Fruit fly (Drosophila melanogaster): ENCODE data around the gene Acat2.

Acat2 gene

dm6 chr3L:1335989-1336961, 33.5 kb downstream of the Acat2 start:
- TF ChIP-seq fd96Ca (GFP tag; IDR thresholded peaks at IDR 0.05) (no peak), CG4496 (GFP tag; IDR thresholded peaks at IDR 0.05) (no peak), CG10348 (GFP tag; IDR thresholded peaks at IDR 0.05) (no peak), CG13204 (GFP tag; optimal IDR thresholded peaks at IDR 0.05) (no peak), EcR (GFP tag; optimal IDR thresholded peaks at IDR 0.05) (no peak), CG32121 (GFP tag; IDR thresholded peaks at IDR 0.05) (no peak), gl (tag; optimal IDR thresholded peaks at IDR 0.05) (no peak), CG14655 (GFP tag; optimal IDR thresholded peaks at IDR 0.05) (no peak), Pif1B (GFP tag; optimal IDR thresholded peaks at IDR 0.05) (no peak), Pif1A (GFP tag; optimal IDR thresholded peaks at IDR 0.05) (no peak), CG8159 (tag; optimal IDR thresholded peaks at IDR 0.05) (no peak), rn (GFP tag; IDR thresholded peaks at IDR 0.05) (no peak), CG12605 (GFP tag; IDR thresholded peaks at IDR 0.05) (no peak), Snoo (tag; optimal IDR thresholded peaks at IDR 0.05) (no peak), Ets98B (GFP tag; IDR thresholded peaks at IDR 0.05) (no peak), CG9948 (tag; optimal IDR thresholded peaks at IDR 0.05) (no peak), CG17806 (tag; optimal IDR thresholded peaks at IDR 0.05) (no peak)

dm6 chr3L:1342133-1342580, 39.4 kb downstream of the Acat2 start, which contains the start of gene indra:
TSS of gene indra (minus strand) at chr3L:1342403.
- TF ChIP-seq gl (tag; optimal IDR thresholded peaks at IDR 0.05) (no peak), CG12605 (GFP tag; IDR thresholded peaks at IDR 0.05) (0 out of 2 replicates have a peak, but pooled peaks have one; percentile 14), CG15710 (tag; optimal IDR thresholded peaks at IDR 0.05) (peak; percentile 54), CG13204 (GFP tag; optimal IDR thresholded peaks at IDR 0.05) (no peak), fd96Ca (GFP tag; IDR thresholded peaks at IDR 0.05) (no peak), CG34367 (tag; optimal IDR thresholded peaks at IDR 0.05) (no peak), CG32121 (GFP tag; IDR thresholded peaks at IDR 0.05) (0 out of 2 replicates have a peak, but pooled peaks have one; percentile 32), CG9948 (tag; optimal IDR thresholded peaks at IDR 0.05) (no peak), rn (GFP tag; IDR thresholded peaks at IDR 0.05) (peak; percentile 32; the same call in 1 of the 2 replicates), Pif1A (GFP tag; optimal IDR thresholded peaks at IDR 0.05) (no peak), CG14655 (GFP tag; optimal IDR thresholded peaks at IDR 0.05) (no peak), Ets98B (GFP tag; IDR thresholded peaks at IDR 0.05) (peak; percentile 38; the same call in 1 of the 2 replicates), CG4496 (GFP tag; IDR thresholded peaks at IDR 0.05) (peak; percentile 41; the same call in 1 of the 3 replicates), CG8159 (tag; optimal IDR thresholded peaks at IDR 0.05) (no peak), CG10348 (GFP tag; IDR thresholded peaks at IDR 0.05) (no peak), D1 (tag; optimal IDR thresholded peaks at IDR 0.05) (no peak), Pif1B (GFP tag; optimal IDR thresholded peaks at IDR 0.05) (no peak), Snoo (tag; optimal IDR thresholded peaks at IDR 0.05) (no peak), EcR (GFP tag; optimal IDR thresholded peaks at IDR 0.05) (no peak), CG8301 (tag; optimal IDR thresholded peaks at IDR 0.05) (no peak), CG17806 (tag; optimal IDR thresholded peaks at IDR 0.05) (peak; percentile 29)

DNA sequence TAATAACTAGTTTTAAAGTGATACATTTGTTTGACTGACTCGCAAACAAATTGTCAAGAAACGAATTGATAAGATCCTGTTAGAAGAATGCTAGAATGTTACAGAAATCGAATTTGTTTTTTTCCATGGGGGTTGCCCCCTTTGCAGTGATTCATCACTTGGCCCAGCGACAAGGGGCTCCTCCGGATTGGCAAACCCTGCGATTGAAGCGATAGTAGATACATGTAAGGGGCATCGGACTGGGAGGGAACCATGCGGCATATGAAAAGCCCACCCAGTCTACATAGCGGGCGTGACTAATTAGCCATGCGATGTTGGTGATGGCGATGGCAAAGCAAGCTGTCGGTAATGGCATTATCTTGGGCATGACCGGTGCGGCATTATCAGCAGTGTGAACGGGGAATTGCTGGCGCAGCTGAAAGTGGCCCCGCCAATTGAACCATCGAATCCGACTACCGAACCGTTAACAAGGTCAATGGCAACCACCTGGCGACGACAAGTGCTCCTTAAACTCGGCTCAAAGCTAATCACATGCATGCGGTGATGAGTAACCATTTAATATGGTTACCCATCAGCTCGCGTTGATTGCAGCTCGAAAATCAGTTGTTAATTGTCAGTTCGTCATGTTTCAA, 44.3 kb downstream of the Acat2 start:
- TF ChIP-seq CG4496 (GFP tag; IDR thresholded peaks at IDR 0.05) (0 out of 3 replicates have a peak, but pooled peaks have one; percentile 8), Pif1A (GFP tag; optimal IDR thresholded peaks at IDR 0.05) (no peak), EcR (GFP tag; optimal IDR thresholded peaks at IDR 0.05) (peak; percentile 42), CG34367 (tag; optimal IDR thresholded peaks at IDR 0.05) (no peak), Ets98B (GFP tag; IDR thresholded peaks at IDR 0.05) (no peak)

- TF ChIP-seq CG15710 (tag; optimal IDR thresholded peaks at IDR 0.05) (peak; percentile 83), Pif1A (GFP tag; optimal IDR thresholded peaks at IDR 0.05) (no peak), CG10348 (GFP tag; IDR thresholded peaks at IDR 0.05) (no peak), CG4496 (GFP tag; IDR thresholded peaks at IDR 0.05) (peak; percentile 87), CG8301 (tag; optimal IDR thresholded peaks at IDR 0.05) (peak; percentile 79), Snoo (tag; optimal IDR thresholded peaks at IDR 0.05) (peak; percentile 72), CG9948 (tag; optimal IDR thresholded peaks at IDR 0.05) (peak; percentile 75), CG34367 (tag; optimal IDR thresholded peaks at IDR 0.05) (peak; percentile 78), CG32121 (GFP tag; IDR thresholded peaks at IDR 0.05) (peak; percentile 81), Pif1B (GFP tag; optimal IDR thresholded peaks at IDR 0.05) (peak; percentile 63), CG8159 (tag; optimal IDR thresholded peaks at IDR 0.05) (peak; percentile 73), rn (GFP tag; IDR thresholded peaks at IDR 0.05) (peak; percentile 68), CG17806 (tag; optimal IDR thresholded peaks at IDR 0.05) (peak; percentile 68), EcR (GFP tag; optimal IDR thresholded peaks at IDR 0.05) (peak; percentile 36), fd96Ca (GFP tag; IDR thresholded peaks at IDR 0.05) (peak; percentile 92), CG13204 (GFP tag; optimal IDR thresholded peaks at IDR 0.05) (no peak), D1 (tag; optimal IDR thresholded peaks at IDR 0.05) (no peak), CG14655 (GFP tag; optimal IDR thresholded peaks at IDR 0.05) (no peak), Ets98B (GFP tag; IDR thresholded peaks at IDR 0.05) (peak; percentile 91), gl (tag; optimal IDR thresholded peaks at IDR 0.05) (peak; percentile 64), CG12605 (GFP tag; IDR thresholded peaks at IDR 0.05) (peak; percentile 75)
These were observed 45.5 kb downstream of the Acat2 start for dm6 chr3L:1348248-1348647.

DNA sequence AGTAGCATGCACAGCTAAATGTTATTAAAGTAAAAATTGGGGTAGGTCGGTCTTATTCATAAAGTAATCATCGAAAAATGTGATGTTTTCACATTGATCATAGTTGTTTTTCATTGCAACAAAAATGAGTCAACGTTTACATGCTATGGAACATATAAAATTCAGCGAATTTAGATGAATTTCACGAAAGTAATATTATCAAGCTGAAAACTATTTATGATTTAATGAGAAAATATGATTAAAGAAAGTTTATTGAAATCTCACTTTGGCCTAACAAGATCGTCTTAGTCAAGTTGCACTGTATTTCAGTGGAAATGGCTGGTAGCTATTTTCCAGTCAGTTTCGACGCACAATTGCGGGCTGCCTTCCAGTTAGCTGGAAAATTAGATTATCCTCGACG, 46.2 kb downstream of the Acat2 start:
- TF ChIP-seq fd96Ca (GFP tag; IDR thresholded peaks at IDR 0.05) (no peak), CG4496 (GFP tag; IDR thresholded peaks at IDR 0.05) (no peak), Ets98B (GFP tag; IDR thresholded peaks at IDR 0.05) (no peak), CG15710 (tag; optimal IDR thresholded peaks at IDR 0.05) (no peak), EcR (GFP tag; optimal IDR thresholded peaks at IDR 0.05) (no peak), D1 (tag; optimal IDR thresholded peaks at IDR 0.05) (no peak), CG32121 (GFP tag; IDR thresholded peaks at IDR 0.05) (no peak), CG8301 (tag; optimal IDR thresholded peaks at IDR 0.05) (no peak), CG14655 (GFP tag; optimal IDR thresholded peaks at IDR 0.05) (no peak), CG12605 (GFP tag; IDR thresholded peaks at IDR 0.05) (no peak), rn (GFP tag; IDR thresholded peaks at IDR 0.05) (no peak), CG9948 (tag; optimal IDR thresholded peaks at IDR 0.05) (no peak), CG17806 (tag; optimal IDR thresholded peaks at IDR 0.05) (no peak), CG10348 (GFP tag; IDR thresholded peaks at IDR 0.05) (no peak), Pif1A (GFP tag; optimal IDR thresholded peaks at IDR 0.05) (no peak), gl (tag; optimal IDR thresholded peaks at IDR 0.05) (no peak), CG13204 (GFP tag; optimal IDR thresholded peaks at IDR 0.05) (no peak)
